Fruit fly (Drosophila melanogaster) whole organism, embryonic: Measurements from ENCODE around the gene CG14356.

Experiments used
- Aef1 ChIP-seq: fragments of 200-800 bp; sonication (Bioruptor generic); IDR thresholded peaks from 3 replicates; pipeline ENCODE4 v1.3.6; 2022; ENCODE audit warnings: missing biosample characterization, missing genetic modification characterization
- Bdp1 ChIP-seq: fragments of 200-800 bp; sonication (Bioruptor generic); optimal IDR thresholded peaks from 3 replicates; lab custom pipeline; 2016; ENCODE audit warnings: missing biosample characterization, missing genetic modification characterization
- CG10959 ChIP-seq: fragments of 200-800 bp; sonication (Bioruptor generic); IDR thresholded peaks from 2 replicates; pipeline ENCODE4 v1.3.6; 2022; ENCODE audit warnings: missing biosample characterization, missing genetic modification characterization
- CG13424 ChIP-seq: fragments of 200-800 bp; sonication (Bioruptor generic); optimal IDR thresholded peaks from 2 replicates; lab custom pipeline; 2019; ENCODE audit warnings: missing biosample characterization, mild to moderate bottlenecking, missing genetic modification characterization, moderate library complexity
- CG13894 ChIP-seq: fragments of 200-800 bp; sonication (Bioruptor generic); optimal IDR thresholded peaks from 3 replicates; lab custom pipeline; 2018; ENCODE audit warnings: missing biosample characterization, mild to moderate bottlenecking, missing genetic modification characterization, moderate library complexity
- CG15601 ChIP-seq: fragments of 200-800 bp; sonication (Bioruptor generic); optimal IDR thresholded peaks from 3 replicates; lab custom pipeline; 2019; ENCODE audit warnings: missing biosample characterization, mild to moderate bottlenecking, missing genetic modification characterization, moderate library complexity
- CG1647 ChIP-seq: fragments of 200-800 bp; sonication (Bioruptor generic); optimal IDR thresholded peaks from 3 replicates; lab custom pipeline; 2016; ENCODE audit warnings: missing biosample characterization, missing genetic modification characterization
- CG17359 ChIP-seq: fragments of 200-800 bp; sonication (Bioruptor generic); optimal IDR thresholded peaks from 3 replicates; lab custom pipeline; 2018; ENCODE audit warnings: missing biosample characterization, mild to moderate bottlenecking, missing genetic modification characterization, moderate library complexity
- CG17361 ChIP-seq: fragments of 200-800 bp; sonication (Bioruptor generic); IDR thresholded peaks from 3 replicates; pipeline ENCODE4 v1.3.6; 2022; ENCODE audit warnings: missing biosample characterization, missing genetic modification characterization
- CG17385 ChIP-seq: fragments of 200-800 bp; sonication (Bioruptor generic); optimal IDR thresholded peaks from 3 replicates; lab custom pipeline; 2018; ENCODE audit warnings: missing biosample characterization, mild to moderate bottlenecking, missing genetic modification characterization
- CG2120 ChIP-seq: fragments of 200-800 bp; sonication (Bioruptor generic); optimal IDR thresholded peaks from 3 replicates; lab custom pipeline; 2016; ENCODE audit warnings: missing biosample characterization, missing genetic modification characterization
- CG2875 ChIP-seq: fragments of 200-800 bp; sonication (Bioruptor generic); optimal IDR thresholded peaks from 2 replicates; lab custom pipeline; 2017; ENCODE audit warnings: missing biosample characterization, mild to moderate bottlenecking, missing genetic modification characterization, missing genetic modification reagents
- CG31365 ChIP-seq: fragments of 200-800 bp; sonication (Bioruptor generic); optimal IDR thresholded peaks from 2 replicates; lab custom pipeline; 2018; ENCODE audit warnings: missing biosample characterization, mild to moderate bottlenecking, missing genetic modification characterization
- CG33213 ChIP-seq: fragments of 200-800 bp; sonication (Bioruptor generic); optimal IDR thresholded peaks from 3 replicates; lab custom pipeline; 2016; ENCODE audit warnings: missing biosample characterization, missing genetic modification characterization
- CG3847 ChIP-seq: fragments of 200-800 bp; sonication (Bioruptor generic); IDR thresholded peaks from 2 replicates; pipeline ENCODE4 v1.3.6; 2022; ENCODE audit warnings: missing biosample characterization, missing genetic modification characterization
- CG7963 ChIP-seq: fragments of 200-800 bp; sonication (Bioruptor generic); IDR thresholded peaks from 3 replicates; pipeline ENCODE4 v1.3.6; 2022; ENCODE audit warnings: missing biosample characterization, missing genetic modification characterization; ENCODE audit not compliant: partially characterized antibody
- CG8388 ChIP-seq: fragments of 200-800 bp; sonication (Bioruptor generic); optimal IDR thresholded peaks from 2 replicates; lab custom pipeline; 2019; ENCODE audit warnings: missing biosample characterization, mild to moderate bottlenecking, missing genetic modification characterization, moderate library complexity
- CG9215 ChIP-seq: fragments of 200-800 bp; sonication (Bioruptor generic); IDR thresholded peaks from 2 replicates; pipeline ENCODE4 v1.3.6; 2022; ENCODE audit warnings: missing biosample characterization, missing genetic modification characterization
- Camta ChIP-seq: fragments of 200-800 bp; sonication (Bioruptor generic); optimal IDR thresholded peaks from 2 replicates; lab custom pipeline; 2016; ENCODE audit warnings: missing biosample characterization, missing genetic modification characterization
- D19A ChIP-seq: fragments of 200-800 bp; optimal IDR thresholded peaks from 3 replicates; lab custom pipeline; 2019; ENCODE audit warnings: missing biosample characterization, mild to moderate bottlenecking, missing genetic modification characterization, moderate library complexity
- Dek ChIP-seq: fragments of 200-800 bp; sonication (Bioruptor generic); optimal IDR thresholded peaks from 3 replicates; lab custom pipeline; 2019; ENCODE audit warnings: missing biosample characterization, mild to moderate bottlenecking, missing genetic modification characterization, moderate library complexity
- Dll ChIP-seq: fragments of 200-800 bp; sonication (Bioruptor generic); IDR thresholded peaks from 4 replicates; pipeline ENCODE4 v1.3.6; 2022; ENCODE audit warnings: missing biosample characterization, missing genetic modification characterization; ENCODE audit not compliant: partially characterized antibody
- Ets65A ChIP-seq: fragments of 200-800 bp; sonication (Bioruptor generic); peaks from one replicate; lab custom pipeline; 2016; ENCODE audit warnings: missing biosample characterization, missing genetic modification characterization
- Jarid2 ChIP-seq: fragments of 200-800 bp; sonication (Bioruptor generic); optimal IDR thresholded peaks from 3 replicates; lab custom pipeline; 2017; ENCODE audit warnings: mild to moderate bottlenecking, missing biosample characterization, missing genetic modification reagents, missing genetic modification characterization
- Med ChIP-seq: fragments of 200-800 bp; sonication (Bioruptor generic); peaks from one replicate; lab custom pipeline; 2016; ENCODE audit warnings: missing biosample characterization, missing genetic modification characterization, mild to moderate bottlenecking, inconsistent platforms, moderate library complexity
- NFAT ChIP-seq: fragments of 200-800 bp; sonication (Bioruptor generic); IDR thresholded peaks from 2 replicates; pipeline ENCODE4 v1.3.6; 2022; ENCODE audit warnings: missing biosample characterization, missing genetic modification characterization
- Nf-YB ChIP-seq: fragments of 200-800 bp; sonication (Bioruptor generic); optimal IDR thresholded peaks from 3 replicates; lab custom pipeline; 2019; ENCODE audit warnings: missing biosample characterization, mild to moderate bottlenecking, missing genetic modification characterization, moderate library complexity
- Poxn ChIP-seq: fragments of 200-800 bp; sonication (Bioruptor generic); IDR thresholded peaks from 2 replicates; pipeline ENCODE4 v1.3.6; 2022; ENCODE audit warnings: missing biosample characterization, missing genetic modification characterization
- Sox102F ChIP-seq: fragments of 200-800 bp; sonication (Bioruptor generic); optimal IDR thresholded peaks from 2 replicates; lab custom pipeline; 2018; ENCODE audit warnings: missing biosample characterization, mild to moderate bottlenecking, missing genetic modification characterization, moderate library complexity
- Vsx1 ChIP-seq: fragments of 200-800 bp; sonication (Bioruptor generic); optimal IDR thresholded peaks from 2 replicates; lab custom pipeline; 2017; ENCODE audit warnings: missing biosample characterization, mild to moderate bottlenecking, missing genetic modification characterization, missing genetic modification reagents
- YL-1 ChIP-seq: fragments of 200-800 bp; sonication (Bioruptor generic); optimal IDR thresholded peaks from 3 replicates; lab custom pipeline; 2017; ENCODE audit warnings: missing biosample characterization, mild to moderate bottlenecking, missing genetic modification characterization
- ash1 ChIP-seq: fragments of 200-800 bp; sonication (Bioruptor generic); optimal IDR thresholded peaks from 2 replicates; lab custom pipeline; 2018; ENCODE audit warnings: missing biosample characterization, mild to moderate bottlenecking, missing genetic modification characterization
- chm ChIP-seq: fragments of 200-800 bp; sonication (Bioruptor generic); IDR thresholded peaks from 2 replicates; pipeline ENCODE4 v1.3.6; 2022; ENCODE audit warnings: missing biosample characterization, missing genetic modification characterization
- ci ChIP-seq: fragments of 200-800 bp; sonication (Bioruptor generic); IDR thresholded peaks from 3 replicates; pipeline ENCODE4 v1.3.6; 2022; ENCODE audit warnings: missing biosample characterization, missing genetic modification characterization
- crol ChIP-seq: fragments of 200-800 bp; sonication (Bioruptor generic); IDR thresholded peaks from 2 replicates; pipeline ENCODE4 v1.3.6; 2022; ENCODE audit warnings: missing biosample characterization, missing genetic modification characterization
- danr ChIP-seq: fragments of 200-800 bp; sonication (Bioruptor generic); IDR thresholded peaks from 2 replicates; pipeline ENCODE4 v1.3.6; 2022; ENCODE audit warnings: missing biosample characterization, missing genetic modification characterization
- dpn ChIP-seq, 2 experiments: fragments of 200-800 bp; sonication (Bioruptor generic); optimal IDR thresholded peaks; 3 replicates each; lab custom pipeline; 2016; ENCODE audit warnings: missing biosample characterization in 2 of 2, missing genetic modification characterization in 2 of 2
- ken ChIP-seq: fragments of 200-800 bp; sonication (Bioruptor generic); IDR thresholded peaks from 3 replicates; pipeline ENCODE4 v1.3.6; 2022; ENCODE audit warnings: missing biosample characterization, missing genetic modification characterization
- lov ChIP-seq, 2 experiments: fragments of 200-800 bp in 1 of 2; fragments of >200 bp in 1 of 2; sonication (Bioruptor generic) in 1 of 2; IDR thresholded peaks in 1 of 2; optimal IDR thresholded peaks in 1 of 2; 2 replicates in 1 of 2; 3 replicates in 1 of 2; pipeline versions ENCODE4 v1.3.6 to Lab custom; 2017 to 2022; ENCODE audit warnings: missing biosample characterization in 1 of 2, missing genetic modification characterization in 1 of 2
- mirr ChIP-seq: fragments of 200-800 bp; sonication (Bioruptor generic); optimal IDR thresholded peaks from 3 replicates; lab custom pipeline; 2018; ENCODE audit warnings: missing biosample characterization, mild to moderate bottlenecking, missing genetic modification characterization
- nom ChIP-seq: fragments of 200-800 bp; sonication (Bioruptor generic); optimal IDR thresholded peaks from 2 replicates; lab custom pipeline; 2017; ENCODE audit warnings: missing biosample characterization, missing genetic modification characterization, mild to moderate bottlenecking, moderate library complexity, missing genetic modification reagents
- otp ChIP-seq: fragments of 200-800 bp; sonication (Bioruptor generic); IDR thresholded peaks from 3 replicates; pipeline ENCODE4, ENCODE4 v1.3.6; 2022; ENCODE audit warnings: missing biosample characterization, missing genetic modification characterization
- schlank ChIP-seq: fragments of 200-800 bp; sonication (Bioruptor generic); optimal IDR thresholded peaks from 2 replicates; lab custom pipeline; 2018; ENCODE audit warnings: missing biosample characterization, mild to moderate bottlenecking, missing genetic modification characterization
- shn ChIP-seq: fragments of 200-800 bp; sonication (Bioruptor generic); optimal IDR thresholded peaks from 3 replicates; lab custom pipeline; 2016; ENCODE audit warnings: missing biosample characterization, missing genetic modification characterization
- sob ChIP-seq: fragments of 200-800 bp; sonication (Bioruptor generic); IDR thresholded peaks from 2 replicates; pipeline ENCODE4 v1.3.6; 2022; ENCODE audit warnings: missing biosample characterization, missing genetic modification characterization
- sr ChIP-seq: fragments of 200-800 bp; sonication (Bioruptor generic); IDR thresholded peaks from 3 replicates; pipeline ENCODE4 v1.3.6; 2022; ENCODE audit warnings: missing biosample characterization, missing genetic modification characterization
- trh ChIP-seq: fragments of 200-800 bp; sonication (Bioruptor generic); optimal IDR thresholded peaks from 2 replicates; lab custom pipeline; 2016; ENCODE audit warnings: missing biosample characterization, missing genetic modification characterization
- unpg ChIP-seq: fragments of 200-800 bp; sonication (Bioruptor generic); optimal IDR thresholded peaks from 3 replicates; lab custom pipeline; 2018; ENCODE audit warnings: missing biosample characterization, mild to moderate bottlenecking, missing genetic modification characterization, moderate library complexity
- zfh1 ChIP-seq: fragments of 200-800 bp; sonication (Bioruptor generic); IDR thresholded peaks from 3 replicates; pipeline ENCODE4 v1.3.6; 2022; ENCODE audit warnings: missing biosample characterization, missing genetic modification characterization

The CG14356 gene

DNA sequence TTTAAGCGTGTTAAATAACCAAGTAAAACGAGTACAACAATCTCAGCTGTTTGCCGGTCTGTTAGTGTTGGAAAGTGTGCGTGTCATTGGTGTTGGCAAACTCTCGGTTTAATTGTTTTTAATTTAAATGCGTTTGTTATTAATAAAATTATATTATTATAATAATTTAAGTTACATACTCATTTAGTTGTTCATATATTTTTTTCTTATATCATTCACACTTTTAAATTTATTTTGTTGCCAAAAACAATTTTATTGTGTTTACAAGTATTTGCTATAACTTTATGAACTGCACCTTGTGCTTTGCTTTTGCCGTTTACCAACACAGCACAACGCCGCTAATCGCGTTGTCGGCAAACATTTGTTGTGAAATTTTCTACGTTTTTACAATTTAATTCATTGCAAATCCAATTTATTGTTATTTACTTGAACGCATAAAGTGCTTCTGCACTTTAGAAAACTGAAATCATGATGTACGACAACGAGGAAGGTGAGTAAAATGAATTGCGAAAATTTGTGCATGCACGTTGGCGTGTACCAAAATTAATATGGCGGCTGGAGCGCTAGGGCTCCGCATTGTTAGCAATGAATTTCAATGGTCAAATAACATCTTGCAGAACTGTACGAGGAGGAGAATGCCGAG lies 6.3 kb downstream of the CG14356 start, which contains the start of the genes 140up and Polr2B (continued):
- TF ChIP-seq CG13424 (tag; lab: Kevin White, UChicago) (peak; percentile 95), Poxn (peak; percentile 80), sob (GFP tag; lab: Robert Waterston, UW) (peak; percentile 98), CG2120 (GFP tag; lab: Kevin White, UChicago) (peak; percentile 92), otp (GFP tag; lab: Robert Waterston, UW) (peak; percentile 76; the same call in 2 of the 3 replicates), CG7963 (GFP tag; lab: Robert Waterston, UW) (no peak), lov (optimal IDR thresholded peaks at IDR 0.05; lab: Kevin White, UChicago) (no peak), lov (GFP tag; IDR thresholded peaks at IDR 0.05; lab: Robert Waterston, UW) (peak; percentile 78; the same call in 1 of the 3 replicates), unpg (peak; percentile 92), Sox102F (GFP tag; lab: Kevin White, UChicago) (peak; percentile 95), CG33213 (GFP tag; lab: Kevin White, UChicago) (peak; percentile 70), mirr (GFP tag; lab: Kevin White, UChicago) (peak; percentile 47), Ets65A (GFP tag; lab: Kevin White, UChicago) (peak; percentile 94), Med (GFP tag; lab: Kevin White, UChicago) (peak; percentile 96), D19A (tag; lab: Kevin White, UChicago) (peak; percentile 85), CG3847 (GFP tag; lab: Robert Waterston, UW) (peak; percentile 97), schlank (tag; lab: Kevin White, UChicago) (peak; percentile 74), Vsx1 (no peak), Dek (tag; lab: Kevin White, UChicago) (peak; percentile 90), sr (GFP tag; lab: Robert Waterston, UW) (peak; percentile 44; the same call in 1 of the 3 replicates), chm (GFP tag; lab: Robert Waterston, UW) (0 out of 2 replicates have a peak, but pooled peaks have one; percentile 43), ash1 (GFP tag; lab: Kevin White, UChicago) (no peak), crol (GFP tag; lab: Robert Waterston, UW) (peak; percentile 64), Jarid2 (GFP tag; lab: Kevin White, UChicago) (peak; percentile 70), CG17361 (peak; percentile 97), Camta (GFP tag; lab: Kevin White, UChicago) (peak; percentile 70), ken (GFP tag; lab: Robert Waterston, UW) (peak; percentile 92; the same call in 2 of the 3 replicates), nom (GFP tag; lab: Kevin White, UChicago) (peak; percentile 73), CG17385 (GFP tag; lab: Kevin White, UChicago) (peak; percentile 89), Dll (0 out of 4 replicates have a peak, but pooled peaks have one; percentile 27), CG13894 (peak; percentile 86), Bdp1 (GFP tag; lab: Kevin White, UChicago) (peak; percentile 78), CG17359 (peak; percentile 93), CG1647 (GFP tag; lab: Kevin White, UChicago) (peak; percentile 50), Nf-YB (GFP tag; lab: Kevin White, UChicago) (peak; percentile 70), CG8388 (GFP tag; lab: Kevin White, UChicago) (peak; percentile 89), shn (peak; percentile 74), trh (peak; percentile 84), dpn (GFP tag; optimal IDR thresholded peaks at IDR 0.05; lab: Kevin White, UChicago) (peak; percentile 83 to 95), CG15601 (tag; lab: Kevin White, UChicago) (no peak), danr (GFP tag; lab: Robert Waterston, UW) (peak; percentile 84), CG31365 (tag; lab: Kevin White, UChicago) (no peak), YL-1 (GFP tag; lab: Kevin White, UChicago) (peak; percentile 88), NFAT (GFP tag; lab: Robert Waterston, UW) (peak; percentile 92), zfh1 (peak; percentile 88), CG2875 (GFP tag; lab: Kevin White, UChicago) (peak; percentile 73), CG10959 (GFP tag; lab: Robert Waterston, UW) (peak; percentile 78), Aef1 (GFP tag; lab: Robert Waterston, UW) (peak; percentile 93), ci (GFP tag; lab: Robert Waterston, UW) (peak; percentile 84), CG9215 (GFP tag; lab: Robert Waterston, UW) (peak; percentile 94)
